Worm (Caenorhabditis elegans): ENCODE measurements around the gene esyt-2.

DNA sequence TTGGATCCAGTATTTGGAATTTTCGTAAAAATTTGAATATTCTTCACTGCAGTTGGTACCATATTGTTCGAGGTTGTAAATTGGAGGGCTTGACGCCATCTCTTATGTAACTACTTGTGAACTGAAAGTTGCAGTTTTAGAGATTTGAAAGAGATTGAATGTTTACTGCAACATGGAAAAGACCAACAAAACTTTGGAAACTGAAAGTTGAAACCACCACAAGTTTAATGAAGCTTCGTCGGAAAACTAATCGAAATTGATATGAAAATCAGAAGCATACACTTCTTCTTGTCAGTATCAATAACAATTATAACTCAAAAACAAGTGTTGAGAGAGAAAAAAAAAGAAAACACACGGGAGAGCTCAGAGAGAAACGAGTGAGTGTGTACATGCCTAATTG, 37.3 kb upstream of the esyt-2 start, which contains the start of gene srg-7:
- TF ChIP-seq elt-1 (tag; optimal IDR thresholded peaks at IDR 0.05; ENCODE audit: borderline replicate concordance, insufficient read depth) (no peak), snpc-4 (tag; optimal IDR thresholded peaks at IDR 0.05) (no peak), pha-4 (tag; optimal IDR thresholded peaks at IDR 0.05) (no peak), drap-1 (GFP tag; optimal IDR thresholded peaks at IDR 0.05) (no peak), blmp-1 (tag; optimal IDR thresholded peaks at IDR 0.05) (no peak), unc-62 (GFP tag; optimal IDR thresholded peaks at IDR 0.05) (no peak), nhr-12 (tag; optimal IDR thresholded peaks at IDR 0.05) (no peak), lin-13 (tag; optimal IDR thresholded peaks at IDR 0.05) (no peak), lsy-2 (tag; optimal IDR thresholded peaks at IDR 0.05) (no peak), nhr-76 (tag; optimal IDR thresholded peaks at IDR 0.05) (no peak), tbx-8 (GFP tag; optimal IDR thresholded peaks at IDR 0.05) (no peak), elt-3 (tag; optimal IDR thresholded peaks at IDR 0.05) (no peak), ham-2 (GFP tag; optimal IDR thresholded peaks at IDR 0.05) (no peak), ceh-39 (tag; optimal IDR thresholded peaks at IDR 0.05) (no peak)
